Fruit fly (Drosophila melanogaster) whole organism, prepupa: Measurements from ENCODE around the gene CG13126.

Experiments
- CG6163 ChIP-seq: fragments of 200-800 bp; sonication (Bioruptor generic); IDR thresholded peaks from 3 replicates; pipeline ENCODE4 v1.3.6; 2022; ENCODE audit warnings: missing biosample characterization, missing genetic modification characterization
- Eip78C ChIP-seq: fragments of 200-800 bp; sonication (Bioruptor generic); peaks from one replicate; lab custom pipeline; 2016; ENCODE audit warnings: missing biosample characterization, missing genetic modification characterization
- fd85E ChIP-seq: fragments of 200-800 bp; sonication (Bioruptor generic); optimal IDR thresholded peaks from 3 replicates; lab custom pipeline; 2016; ENCODE audit warnings: missing biosample characterization, missing genetic modification characterization

dm6 chr2L:9908468-9908967 is 45.5 kb downstream of the CG13126 start, which contains the start of gene CG13124:
- TF ChIP-seq Eip78C (GFP tag; lab: Kevin White, UChicago) (peak; percentile 72), CG6163 (GFP tag; lab: Robert Waterston, UW) (0 out of 3 replicates have a peak, but pooled peaks have one; percentile 39), fd85E (GFP tag; lab: Kevin White, UChicago) (no peak)
